Worm (Caenorhabditis elegans): ENCODE results near the gene srsx-17.

The srsx-17 gene

ce11 chrV:5907090-5907489 lies 20.4 kb upstream of the srsx-17 start, which contains the start of gene C04E6.4:
Gene C04E6.4 (plus strand): TSS chrV:5907390.
- TF ChIP-seq pqm-1 (tag; optimal IDR thresholded peaks at IDR 0.05) = no peak
- TF ChIP-seq elt-2 (tag; optimal IDR thresholded peaks at IDR 0.05) = no peak
- no peak for TF ChIP-seq skn-1 (tag; optimal IDR thresholded peaks at IDR 0.05)
- TF ChIP-seq nhr-11 (tag; optimal IDR thresholded peaks at IDR 0.05) = no peak
- no peak for TF ChIP-seq nhr-76 (tag; optimal IDR thresholded peaks at IDR 0.05)
- no peak for TF ChIP-seq snpc-4 (tag; optimal IDR thresholded peaks at IDR 0.05)
- TF ChIP-seq elt-3 (tag; optimal IDR thresholded peaks at IDR 0.05) = no peak
- TF ChIP-seq egl-27 (tag; optimal IDR thresholded peaks at IDR 0.05) = no peak
- no peak for TF ChIP-seq eor-1 (tag; optimal IDR thresholded peaks at IDR 0.05)
- TF ChIP-seq ZK546.5 (tag; optimal IDR thresholded peaks at IDR 0.05) = no peak
- no peak for TF ChIP-seq lsy-12 (tag; optimal IDR thresholded peaks at IDR 0.05)

- TF ChIP-seq fkh-2 (tag; optimal IDR thresholded peaks at IDR 0.05) (no peak), fkh-10 (GFP tag; optimal IDR thresholded peaks at IDR 0.05) (no peak), ceh-16 (tag; optimal IDR thresholded peaks at IDR 0.05) (no peak), nhr-67 (tag; optimal IDR thresholded peaks at IDR 0.05) (no peak), pqm-1 (tag; optimal IDR thresholded peaks at IDR 0.05) (no peak), aly-2 (tag; optimal IDR thresholded peaks at IDR 0.05) (no peak), ceh-9 (tag; optimal IDR thresholded peaks at IDR 0.05) (no peak), daf-12 (tag; optimal IDR thresholded peaks at IDR 0.05) (no peak), unc-39 (tag; optimal IDR thresholded peaks at IDR 0.05) (no peak)
Measured at ce11 chrV:5912426-5912825, 15.0 kb upstream of the srsx-17 start, which contains the start of gene C04E6.13. Gene C04E6.13 (plus strand): TSS chrV:5912726.

- TF ChIP-seq aly-2 (tag; optimal IDR thresholded peaks at IDR 0.05) = no peak
- TF ChIP-seq lin-15B (tag; optimal IDR thresholded peaks at IDR 0.05) = no peak
- TF ChIP-seq daf-12 (tag; optimal IDR thresholded peaks at IDR 0.05) = no peak
- TF ChIP-seq unc-62 (GFP tag; optimal IDR thresholded peaks at IDR 0.05) = no peak
- TF ChIP-seq mml-1 (tag; optimal IDR thresholded peaks at IDR 0.05) = no peak
- no peak for TF ChIP-seq ztf-11 (tag; optimal IDR thresholded peaks at IDR 0.05)
Measured at ce11 chrV:5916862-5917261, 10.6 kb upstream of the srsx-17 start.

DNA sequence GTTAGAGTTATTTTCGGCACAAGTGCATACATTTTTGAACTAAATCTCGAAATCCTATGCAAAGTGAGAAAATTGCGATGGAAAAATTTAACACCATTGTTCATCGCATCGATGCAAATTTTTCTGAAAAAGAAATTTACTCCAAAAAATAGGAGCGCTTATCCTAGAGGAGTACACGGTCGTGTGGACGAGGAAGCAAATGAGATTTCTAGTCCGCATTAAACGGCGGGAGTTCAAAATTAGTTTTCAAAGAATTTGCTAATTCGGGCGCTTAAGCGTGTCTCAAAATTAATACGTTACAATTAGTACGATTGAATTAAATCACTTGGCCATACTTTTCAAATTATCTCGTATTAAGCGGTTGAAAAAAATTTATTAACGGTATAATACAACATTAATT lies 9.7 kb upstream of the srsx-17 start, which contains the start of gene lrpr-1:
Gene lrpr-1, minus strand, starts transcription at position 185 of the 400 bp plus-strand sequence.
- TF ChIP-seq egl-27 (tag; optimal IDR thresholded peaks at IDR 0.05) (no peak), jun-1 (tag; optimal IDR thresholded peaks at IDR 0.05) (peak; percentile 42), pha-4 (tag; optimal IDR thresholded peaks at IDR 0.05) (no peak), ztf-11 (tag; optimal IDR thresholded peaks at IDR 0.05) (no peak), fkh-2 (tag; optimal IDR thresholded peaks at IDR 0.05) (peak; percentile 56), fos-1 (tag; optimal IDR thresholded peaks at IDR 0.05) (no peak), elt-1 (tag; optimal IDR thresholded peaks at IDR 0.05) (no peak), ceh-16 (tag; optimal IDR thresholded peaks at IDR 0.05) (no peak), ama-1 (optimal IDR thresholded peaks at IDR 0.05) (no peak), nhr-25 (tag; optimal IDR thresholded peaks at IDR 0.05) (peak; percentile 30), egl-5 (tag; optimal IDR thresholded peaks at IDR 0.05) (peak; percentile 37), fkh-10 (GFP tag; optimal IDR thresholded peaks at IDR 0.05) (no peak), R02D3.7 (tag; optimal IDR thresholded peaks at IDR 0.05) (peak; percentile 71), ceh-28 (tag; optimal IDR thresholded peaks at IDR 0.05) (peak; percentile 52), daf-12 (tag; optimal IDR thresholded peaks at IDR 0.05) (no peak), lin-15B (tag; optimal IDR thresholded peaks at IDR 0.05) (peak; percentile 76), skn-1 (tag; optimal IDR thresholded peaks at IDR 0.05) (peak; percentile 59), nhr-12 (tag; optimal IDR thresholded peaks at IDR 0.05) (no peak), nhr-76 (tag; optimal IDR thresholded peaks at IDR 0.05) (peak; percentile 47), nhr-77 (tag; optimal IDR thresholded peaks at IDR 0.05) (no peak), hmg-11 (tag; optimal IDR thresholded peaks at IDR 0.05) (peak; percentile 56), aly-2 (tag; optimal IDR thresholded peaks at IDR 0.05) (no peak), nhr-43 (tag; optimal IDR thresholded peaks at IDR 0.05; ENCODE audit: poor library complexity, severe bottlenecking) (peak; percentile 95), tbx-2 (tag; optimal IDR thresholded peaks at IDR 0.05) (no peak), ceh-9 (tag; optimal IDR thresholded peaks at IDR 0.05) (no peak), nhr-11 (tag; optimal IDR thresholded peaks at IDR 0.05) (no peak), nhr-237 (tag; optimal IDR thresholded peaks at IDR 0.05) (no peak), ZK546.5 (tag; optimal IDR thresholded peaks at IDR 0.05) (no peak), elt-3 (tag; optimal IDR thresholded peaks at IDR 0.05) (no peak), mml-1 (tag; optimal IDR thresholded peaks at IDR 0.05) (no peak), unc-39 (tag; optimal IDR thresholded peaks at IDR 0.05) (no peak), lin-39 (tag; optimal IDR thresholded peaks at IDR 0.05) (peak; percentile 34), zag-1 (tag; optimal IDR thresholded peaks at IDR 0.05) (no peak), nfya-1 (tag; optimal IDR thresholded peaks at IDR 0.05; ENCODE audit: insufficient read depth) (peak; percentile 71), nhr-23 (tag; optimal IDR thresholded peaks at IDR 0.05) (peak; percentile 82), nhr-67 (tag; optimal IDR thresholded peaks at IDR 0.05) (no peak), unc-62 (GFP tag; optimal IDR thresholded peaks at IDR 0.05) (no peak), eor-1 (tag; optimal IDR thresholded peaks at IDR 0.05) (no peak), mdl-1 (tag; optimal IDR thresholded peaks at IDR 0.05) (no peak), ztf-4 (tag; optimal IDR thresholded peaks at IDR 0.05) (no peak), pqm-1 (tag; optimal IDR thresholded peaks at IDR 0.05) (peak; percentile 50), ceh-82 (tag; optimal IDR thresholded peaks at IDR 0.05) (peak; percentile 48), lsy-12 (tag; optimal IDR thresholded peaks at IDR 0.05) (peak; percentile 80), elt-2 (tag; optimal IDR thresholded peaks at IDR 0.05) (no peak)
